Worm (Caenorhabditis elegans) whole organism, L4 larva: Measurements from ENCODE around the gene srm-6.

ENCODE experiments used
- F26F4.8 ChIP-seq: fragments of 200-800 bp; sonication (Bioruptor generic); conservative IDR thresholded peaks from 2 replicates; pipeline ENCODE4 v1.3.6; 2022; ENCODE audit warnings: missing genetic modification characterization, missing compliant biosample characterization
- F37D6.2 ChIP-seq: sonication (generic microtip); optimal IDR thresholded peaks from 2 replicates; lab custom pipeline; 2016; ENCODE audit warnings: mild to moderate bottlenecking, missing genetic modification characterization, missing compliant biosample characterization
- F49E8.2 ChIP-seq: sonication (generic microtip); optimal IDR thresholded peaks from 2 replicates; lab custom pipeline; 2016; ENCODE audit warnings: missing compliant biosample characterization, mild to moderate bottlenecking, missing genetic modification characterization, borderline replicate concordance
- Y105C5A.15 ChIP-seq: fragments of 200-800 bp; sonication (Bioruptor generic); IDR thresholded peaks from 2 replicates; pipeline ENCODE4 v1.3.6; 2022; ENCODE audit warnings: missing genetic modification characterization, missing compliant biosample characterization
- ceh-20 ChIP-seq: fragments of 200-800 bp; sonication (Bioruptor generic); IDR thresholded peaks from 2 replicates; pipeline ENCODE4 v1.3.6; 2022; ENCODE audit warnings: missing genetic modification reagents, missing genetic modification characterization, missing compliant biosample characterization
- cey-2 ChIP-seq: sonication (generic microtip); optimal IDR thresholded peaks from 3 replicates; lab custom pipeline; 2017; ENCODE audit warnings: missing genetic modification characterization, mild to moderate bottlenecking, missing compliant biosample characterization, antibody characterized with exemption, borderline replicate concordance; ENCODE audit not compliant: insufficient read depth
- daf-16 ChIP-seq, 3 experiments: sonication (generic microtip); optimal IDR thresholded peaks; 2 replicates each; lab custom pipeline; 2016 to 2017; ENCODE audit warnings: missing genetic modification characterization in 3 of 3, missing genetic modification reagents in 3 of 3, mild to moderate bottlenecking in 2 of 3, missing compliant biosample characterization in 2 of 3, missing biosample characterization in 1 of 3, moderate library complexity in 1 of 3
- dmd-8 ChIP-seq: fragments of 200-800 bp; sonication (Bioruptor generic); IDR thresholded peaks from 2 replicates; pipeline ENCODE4 v1.3.6; 2022; ENCODE audit warnings: missing genetic modification characterization, missing compliant biosample characterization
- dmd-9 ChIP-seq: fragments of 200-800 bp; sonication (Bioruptor generic); IDR thresholded peaks from 2 replicates; pipeline ENCODE4 v1.3.6; 2022; ENCODE audit warnings: missing genetic modification reagents, missing genetic modification characterization, missing compliant biosample characterization
- dve-1 ChIP-seq: sonication (generic microtip); optimal IDR thresholded peaks from 2 replicates; lab custom pipeline; 2017; ENCODE audit warnings: antibody characterized with exemption, mild to moderate bottlenecking, missing genetic modification characterization, missing compliant biosample characterization; ENCODE audit not compliant: insufficient read depth
- hlh-11 ChIP-seq: fragments of 200-800 bp; sonication (Bioruptor generic); optimal IDR thresholded peaks from 2 replicates; lab custom pipeline; 2018; ENCODE audit warnings: mild to moderate bottlenecking, missing genetic modification characterization, missing compliant biosample characterization
- hlh-30 ChIP-seq: sonication (generic microtip); optimal IDR thresholded peaks from 2 replicates; lab custom pipeline; 2017; ENCODE audit warnings: antibody characterized with exemption, mild to moderate bottlenecking, missing genetic modification characterization, missing compliant biosample characterization; ENCODE audit not compliant: insufficient read depth
- hmg-1.1 ChIP-seq: fragments of 200-800 bp; sonication (Bioruptor generic); IDR thresholded peaks from 2 replicates; pipeline ENCODE4 v1.3.6; 2022; ENCODE audit warnings: missing genetic modification reagents, missing genetic modification characterization, missing compliant biosample characterization
- lim-7 ChIP-seq: fragments of 200-800 bp; sonication (Bioruptor generic); IDR thresholded peaks from 2 replicates; pipeline ENCODE4 v1.3.6; 2022; ENCODE audit warnings: missing genetic modification characterization, missing compliant biosample characterization
- lin-13 ChIP-seq: fragments of 150-350 bp; optimal IDR thresholded peaks from 2 replicates; lab custom pipeline; 2014; ENCODE audit warnings: missing biosample characterization, missing genetic modification reagents, missing genetic modification characterization
- lin-29 ChIP-seq: fragments of 200-800 bp; sonication (Bioruptor generic); IDR thresholded peaks from 2 replicates; pipeline ENCODE4 v1.3.6; 2022; ENCODE audit warnings: missing genetic modification reagents, missing genetic modification characterization, missing compliant biosample characterization
- lsy-2 ChIP-seq, 2 experiments: fragments of 150-350 bp in 1 of 2; sonication (generic microtip) in 1 of 2; optimal IDR thresholded peaks; 2 replicates each; lab custom pipeline; 2014 to 2017; ENCODE audit warnings: missing biosample characterization in 2 of 2, missing genetic modification characterization in 2 of 2
- madf-9 ChIP-seq: fragments of 200-800 bp; sonication (Bioruptor generic); conservative IDR thresholded peaks from 2 replicates; pipeline ENCODE4 v1.3.6; 2022; ENCODE audit warnings: missing genetic modification reagents, missing genetic modification characterization, missing compliant biosample characterization
- mdl-1 ChIP-seq, 2 experiments: fragments of 150-350 bp in 1 of 2; sonication (generic microtip) in 1 of 2; optimal IDR thresholded peaks; 2 replicates each; lab custom pipeline; 2014 to 2017; ENCODE audit warnings: missing biosample characterization in 2 of 2, missing genetic modification characterization in 2 of 2
- mep-1 ChIP-seq: fragments of 150-350 bp; sonication (generic microtip); optimal IDR thresholded peaks from 3 replicates; lab custom pipeline; 2014; ENCODE audit warnings: missing biosample characterization, missing genetic modification characterization
- mxl-3 ChIP-seq: fragments of 200-800 bp; sonication (Bioruptor generic); optimal IDR thresholded peaks from 2 replicates; lab custom pipeline; 2018; ENCODE audit warnings: mild to moderate bottlenecking, missing genetic modification characterization, missing compliant biosample characterization
- nhr-28 ChIP-seq: fragments of 150-350 bp; optimal IDR thresholded peaks from 2 replicates; lab custom pipeline; 2014; ENCODE audit warnings: missing biosample characterization, missing genetic modification characterization
- nhr-42 ChIP-seq: fragments of 200-800 bp; sonication (Bioruptor generic); IDR thresholded peaks from 2 replicates; pipeline ENCODE4 v1.3.6; 2022; ENCODE audit warnings: missing genetic modification characterization, missing compliant biosample characterization
- nhr-6 ChIP-seq: fragments of 150-350 bp; optimal IDR thresholded peaks from 2 replicates; lab custom pipeline; 2014; ENCODE audit warnings: missing biosample characterization, missing genetic modification characterization
- pha-4 ChIP-seq, 2 experiments: fragments of 150-350 bp in 1 of 2; fragments of 200-800 bp in 1 of 2; sonication (Bioruptor generic) in 1 of 2; IDR thresholded peaks in 1 of 2; optimal IDR thresholded peaks in 1 of 2; 2 replicates each; pipeline versions ENCODE4 v1.3.6 to Lab custom; 2014 to 2022; ENCODE audit warnings: missing genetic modification characterization in 2 of 2, missing genetic modification reagents in 2 of 2, missing biosample characterization in 1 of 2, missing compliant biosample characterization in 1 of 2
- php-3 ChIP-seq: fragments of 200-800 bp; sonication (Bioruptor generic); IDR thresholded peaks from 2 replicates; pipeline ENCODE4 v1.3.6; 2022; ENCODE audit warnings: missing genetic modification reagents, missing genetic modification characterization, missing compliant biosample characterization
- rbr-2 ChIP-seq: sonication (generic microtip); optimal IDR thresholded peaks from 2 replicates; lab custom pipeline; 2016; ENCODE audit warnings: missing genotype, missing genetic modification characterization, missing compliant biosample characterization
- saeg-2 ChIP-seq: fragments of 200-800 bp; sonication (Bioruptor generic); IDR thresholded peaks from 2 replicates; pipeline ENCODE4 v1.3.6; 2022; ENCODE audit warnings: missing genetic modification reagents, missing genetic modification characterization, missing compliant biosample characterization
- set-16 ChIP-seq: fragments of 200-800 bp; sonication (Bioruptor generic); IDR thresholded peaks from 2 replicates; pipeline ENCODE4 v1.3.6; 2022; ENCODE audit warnings: missing genetic modification reagents, missing genetic modification characterization, missing compliant biosample characterization
- skn-1 ChIP-seq: fragments of 150-350 bp; optimal IDR thresholded peaks from 2 replicates; lab custom pipeline; 2014; ENCODE audit warnings: missing biosample characterization, missing genetic modification characterization
- spr-3 ChIP-seq: fragments of 200-800 bp; sonication (Bioruptor generic); optimal IDR thresholded peaks from 2 replicates; lab custom pipeline; 2018; ENCODE audit warnings: mild to moderate bottlenecking, missing genetic modification characterization, missing compliant biosample characterization
- unc-39 ChIP-seq: sonication (generic microtip); optimal IDR thresholded peaks from 2 replicates; lab custom pipeline; 2017; ENCODE audit warnings: missing biosample characterization, missing genetic modification characterization
- unc-62 ChIP-seq, 3 experiments: fragments of 150-350 bp in 1 of 3; sonication (generic microtip); optimal IDR thresholded peaks in 2 of 3; peaks in 1 of 3; 1 replicate in 1 of 3; 2 replicates in 2 of 3; lab custom pipeline; 2014 to 2017; ENCODE audit warnings: missing biosample characterization in 3 of 3, missing genetic modification characterization in 3 of 3, missing genetic modification reagents in 3 of 3, missing genotype in 1 of 3
- vab-7 ChIP-seq: fragments of 200-800 bp; sonication (Bioruptor generic); IDR thresholded peaks from 2 replicates; pipeline ENCODE4 v1.3.6; 2022; ENCODE audit warnings: missing genetic modification reagents, missing genetic modification characterization, missing compliant biosample characterization
- zip-2 ChIP-seq: fragments of 150-350 bp; optimal IDR thresholded peaks from 2 replicates; lab custom pipeline; 2014; ENCODE audit warnings: missing biosample characterization, missing genetic modification characterization

srm-6 gene

DNA sequence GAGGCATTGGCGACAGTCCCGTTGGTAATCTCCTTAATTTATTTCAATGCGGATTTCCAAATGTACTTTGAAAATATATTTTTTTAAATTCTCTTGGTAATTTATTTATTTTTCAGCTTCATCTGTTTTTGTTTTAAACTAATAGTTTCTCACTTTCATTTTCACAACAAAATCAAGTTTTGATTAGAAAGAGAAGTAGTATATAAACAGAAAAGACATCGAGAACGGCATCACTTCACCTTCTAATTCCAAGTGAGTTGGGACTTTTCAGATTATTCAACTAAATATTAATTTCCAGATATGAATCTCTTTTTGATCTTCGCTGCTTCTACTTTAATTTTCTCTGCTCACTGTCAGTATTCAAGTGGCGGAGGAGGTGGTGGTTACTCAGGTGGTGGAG, 16.5 kb upstream of the srm-6 start, which contains the start of gene F47B8.14:
F47B8.14 (plus strand) TSS at position 301 of the 400 bp plus-strand sequence.
- TF ChIP-seq lin-13 (GFP tag; lab: Kevin White, UChicago) (no peak), vab-7 (GFP tag; lab: Robert Waterston, UW) (no peak), F37D6.2 (no peak), ceh-20 (GFP tag; lab: Robert Waterston, UW) (no peak), F49E8.2 (no peak), unc-62 (GFP tag; optimal IDR thresholded peaks at IDR 0.05 in 1 of 2; lab: Kevin White, UChicago) (no peak), unc-62 (tag; optimal IDR thresholded peaks at IDR 0.05; lab: Kevin White, UChicago) (no peak), cey-2 (tag; lab: Kevin White, UChicago) (no peak), madf-9 (GFP tag; lab: Robert Waterston, UW) (no peak), nhr-42 (GFP tag; lab: Robert Waterston, UW) (no peak), unc-39 (no peak), skn-1 (tag; lab: Kevin White, UChicago) (no peak)

DNA sequence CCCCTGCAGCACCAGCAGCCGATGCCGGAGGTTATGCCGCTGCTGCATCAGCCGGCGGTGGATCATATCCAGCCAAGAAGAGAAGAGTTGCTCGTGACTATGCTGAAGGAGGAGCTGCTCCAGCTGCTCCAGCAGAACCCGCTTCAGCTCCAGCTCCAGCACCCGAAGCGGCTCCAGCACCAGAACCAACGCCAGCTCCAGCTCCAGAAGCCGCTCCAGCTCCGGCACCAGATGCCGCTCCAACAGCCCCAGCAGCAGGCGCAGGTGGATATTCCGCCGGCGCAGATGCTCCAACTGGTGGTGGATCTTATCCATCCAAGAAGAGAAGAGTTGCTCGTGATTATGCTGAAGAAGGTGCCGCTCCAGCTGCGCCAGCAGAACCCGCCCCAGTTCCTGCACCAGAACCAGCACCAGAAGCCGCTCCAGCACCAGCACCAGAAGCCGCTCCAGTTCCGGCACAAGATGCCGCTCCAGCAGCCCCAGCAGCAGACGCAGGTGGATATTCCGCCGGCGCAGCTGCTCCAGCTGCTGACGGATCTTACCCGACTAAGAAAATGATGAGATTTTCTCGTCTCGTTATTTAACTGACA, 15.9 kb upstream of the srm-6 start:
- peak; percentile 99 for TF ChIP-seq set-16 (GFP tag; lab: Robert Waterston, UW)
- TF ChIP-seq F26F4.8 (GFP tag; lab: Robert Waterston, UW) = no peak
- TF ChIP-seq dmd-8 (GFP tag; lab: Robert Waterston, UW) = 0 out of 2 replicates have a peak, but pooled peaks have one; percentile 33
- TF ChIP-seq spr-3 (GFP tag; lab: Kevin White, UChicago) = no peak
- peak; percentile 24; the same call in 1 of the 2 replicates for TF ChIP-seq dmd-9 (GFP tag; lab: Robert Waterston, UW)
- 0 out of 2 replicates have a peak, but pooled peaks have one; percentile 55 for TF ChIP-seq lim-7 (GFP tag; lab: Robert Waterston, UW)
- peak; percentile 33; the same call in 1 of the 2 replicates for TF ChIP-seq pha-4 (GFP tag; IDR thresholded peaks at IDR 0.05; lab: Robert Waterston, UW)
- TF ChIP-seq pha-4 (tag; optimal IDR thresholded peaks at IDR 0.05; lab: Kevin White, UChicago) = no peak

DNA sequence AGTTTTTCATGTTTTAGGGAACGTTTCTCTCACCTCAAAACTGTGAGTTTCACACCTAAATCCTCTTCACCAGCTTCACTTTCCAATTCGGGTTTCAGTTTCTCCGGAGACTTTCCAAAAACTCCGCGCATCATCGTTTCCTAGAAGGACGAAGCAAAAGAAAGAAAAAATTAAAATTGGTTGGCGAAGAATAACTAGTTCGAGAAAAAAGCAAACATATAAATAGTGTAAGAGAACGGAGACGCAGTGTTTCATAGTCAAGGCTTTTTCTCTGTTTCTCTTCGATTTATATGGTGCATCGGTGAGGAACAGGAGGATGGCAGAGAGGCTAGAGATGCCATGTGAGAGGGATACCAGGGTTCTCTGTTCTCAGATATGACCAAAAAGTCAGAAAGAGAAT, 14.0 kb upstream of the srm-6 start, which contains the start of gene F47B8.3:
F47B8.3 (minus strand) TSS at position 261 of the 400 bp plus-strand sequence.
- TF ChIP-seq nhr-6 (tag; lab: Kevin White, UChicago) (peak; percentile 42), mxl-3 (GFP tag; lab: Kevin White, UChicago) (peak; percentile 12), ceh-20 (GFP tag; lab: Robert Waterston, UW) (no peak), lsy-2 (tag; optimal IDR thresholded peaks at IDR 0.05; lab: Kevin White, UChicago) (peak in 1 of 2 experiments; percentile 49), Y105C5A.15 (GFP tag; lab: Robert Waterston, UW) (no peak), dve-1 (peak; percentile 3), rbr-2 (peak; percentile 19), hlh-30 (peak; percentile 75), hlh-11 (tag; lab: Kevin White, UChicago) (peak; percentile 31), lin-29 (GFP tag; lab: Robert Waterston, UW) (no peak), zip-2 (no peak), php-3 (GFP tag; lab: Robert Waterston, UW) (no peak), saeg-2 (GFP tag; lab: Robert Waterston, UW) (no peak), hmg-1.1 (peak; percentile 48), mep-1 (tag; lab: Kevin White, UChicago) (peak; percentile 59), daf-16 (GFP tag; optimal IDR thresholded peaks at IDR 0.05; lab: Kevin White, UChicago) (no peak), daf-16 (tag; optimal IDR thresholded peaks at IDR 0.05; lab: Kevin White, UChicago) (peak; percentile 9), mdl-1 (tag; optimal IDR thresholded peaks at IDR 0.05; lab: Kevin White, UChicago) (peak in 1 of 2 experiments; percentile 70), nhr-28 (tag; lab: Kevin White, UChicago) (peak; percentile 50)
